Fruit fly (Drosophila melanogaster): ENCODE data around the gene CG10591.

Gene CG10591

DNA sequence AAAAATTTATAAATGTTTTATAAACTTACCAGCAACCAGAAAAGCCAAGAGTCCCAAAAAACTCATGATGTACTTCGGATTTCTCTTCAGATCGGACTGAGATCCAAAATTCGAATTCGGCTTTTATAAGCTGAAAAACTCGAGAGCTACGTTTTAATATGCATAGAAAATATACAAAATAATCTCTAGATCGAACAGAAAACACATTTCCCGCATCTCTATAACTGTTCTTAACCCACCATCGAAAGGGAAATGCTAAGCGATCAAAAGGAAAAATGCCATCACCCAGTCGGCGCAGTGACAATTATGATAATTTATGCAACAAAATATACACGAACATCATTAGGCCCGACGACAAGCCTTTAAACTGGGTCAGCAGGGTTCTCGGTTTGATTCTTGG lies at the start of gene CG10591:
Gene CG10591, minus strand, starts transcription at position 101 of the 400 bp plus-strand sequence.
- TF ChIP-seq CG8301 (tag; optimal IDR thresholded peaks at IDR 0.05) (no peak), D1 (tag; optimal IDR thresholded peaks at IDR 0.05) (no peak), fd96Ca (GFP tag; IDR thresholded peaks at IDR 0.05) (no peak), CG10348 (GFP tag; IDR thresholded peaks at IDR 0.05) (no peak), Ets98B (GFP tag; IDR thresholded peaks at IDR 0.05) (no peak), CG12605 (GFP tag; IDR thresholded peaks at IDR 0.05) (no peak), Snoo (tag; optimal IDR thresholded peaks at IDR 0.05) (no peak), Pif1B (GFP tag; optimal IDR thresholded peaks at IDR 0.05) (no peak), CG17806 (tag; optimal IDR thresholded peaks at IDR 0.05) (no peak), CG4496 (GFP tag; IDR thresholded peaks at IDR 0.05) (no peak), rn (GFP tag; IDR thresholded peaks at IDR 0.05) (no peak), CG34367 (tag; optimal IDR thresholded peaks at IDR 0.05) (no peak), gl (tag; optimal IDR thresholded peaks at IDR 0.05) (no peak), CG15710 (tag; optimal IDR thresholded peaks at IDR 0.05) (no peak), CG9948 (tag; optimal IDR thresholded peaks at IDR 0.05) (no peak), CG8159 (tag; optimal IDR thresholded peaks at IDR 0.05) (no peak), CG14655 (GFP tag; optimal IDR thresholded peaks at IDR 0.05) (no peak)

DNA sequence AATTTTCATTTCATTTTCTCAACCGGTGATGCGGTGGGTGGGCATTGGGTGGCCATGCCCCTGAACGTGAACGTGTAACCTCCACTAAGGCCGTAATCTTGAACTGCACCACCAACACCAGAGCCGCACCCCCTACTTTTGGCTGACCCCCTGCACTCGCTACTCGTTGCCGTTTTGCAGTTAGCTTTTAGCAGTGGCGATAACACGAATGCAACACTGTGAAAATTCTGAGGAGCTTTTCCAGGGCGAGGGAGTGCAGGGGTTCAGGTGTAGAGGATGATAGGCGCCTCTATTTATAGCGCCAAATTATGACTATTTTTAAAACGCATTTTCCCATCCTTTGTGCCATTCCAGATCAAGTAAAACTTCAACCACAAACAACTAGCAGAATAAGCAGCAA lies 44.2 kb upstream of the CG10591 start:
- TF ChIP-seq rn (GFP tag; IDR thresholded peaks at IDR 0.05) (no peak), EcR (GFP tag; optimal IDR thresholded peaks at IDR 0.05) (no peak), Ets98B (GFP tag; IDR thresholded peaks at IDR 0.05) (no peak), gl (tag; optimal IDR thresholded peaks at IDR 0.05) (no peak)

DNA sequence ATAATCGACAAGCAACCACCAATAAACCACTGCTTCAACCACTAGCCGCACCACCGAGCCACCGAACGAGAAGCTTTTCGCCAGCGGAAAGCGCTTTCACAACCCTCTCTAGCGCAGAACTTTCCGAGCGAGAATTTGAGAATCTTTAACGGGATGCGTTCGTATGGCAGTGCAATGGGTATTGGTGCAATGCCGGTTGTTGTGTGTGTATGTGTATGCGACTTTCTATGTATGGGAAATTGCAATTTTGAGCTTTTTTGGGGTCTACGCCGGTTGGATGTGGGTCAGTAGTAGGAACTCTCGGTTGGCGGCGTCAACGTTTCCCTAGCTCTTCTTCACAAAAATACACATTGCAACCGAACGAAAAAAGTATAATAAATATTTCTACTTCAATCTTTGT lies 43.3 kb upstream of the CG10591 start:
- TF ChIP-seq rn (GFP tag; IDR thresholded peaks at IDR 0.05) (no peak), CG15710 (tag; optimal IDR thresholded peaks at IDR 0.05) (no peak), CG4496 (GFP tag; IDR thresholded peaks at IDR 0.05) (no peak), CG8301 (tag; optimal IDR thresholded peaks at IDR 0.05) (no peak), Pif1B (GFP tag; optimal IDR thresholded peaks at IDR 0.05) (no peak)

DNA sequence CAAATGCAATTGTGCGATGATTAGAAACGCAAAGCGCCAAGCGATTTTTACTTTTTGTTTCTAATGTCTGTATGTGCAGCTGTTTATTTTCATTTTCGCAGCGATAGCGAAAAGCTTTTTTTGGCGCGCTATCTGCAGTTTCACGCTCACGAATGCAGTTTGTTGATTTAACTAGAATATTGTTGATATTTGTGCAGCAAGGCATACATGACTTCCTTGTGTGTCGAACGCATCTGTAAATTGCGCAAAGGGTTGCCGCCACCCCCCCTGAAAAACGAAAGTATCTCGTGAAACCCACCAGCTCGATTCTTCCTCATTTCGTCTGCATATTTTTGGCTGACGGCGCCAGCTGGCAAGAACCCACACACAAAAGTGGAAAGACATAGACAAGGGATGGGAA lies 42.1 kb upstream of the CG10591 start:
- no peak for TF ChIP-seq CG9948 (tag; optimal IDR thresholded peaks at IDR 0.05)
- no peak for TF ChIP-seq CG34367 (tag; optimal IDR thresholded peaks at IDR 0.05)
- no peak for TF ChIP-seq Pif1B (GFP tag; optimal IDR thresholded peaks at IDR 0.05)
- TF ChIP-seq CG12605 (GFP tag; IDR thresholded peaks at IDR 0.05) = no peak
- TF ChIP-seq CG15710 (tag; optimal IDR thresholded peaks at IDR 0.05) = no peak
- no peak for TF ChIP-seq CG8159 (tag; optimal IDR thresholded peaks at IDR 0.05)
- no peak for TF ChIP-seq CG8301 (tag; optimal IDR thresholded peaks at IDR 0.05)
- no peak for TF ChIP-seq CG13204 (GFP tag; optimal IDR thresholded peaks at IDR 0.05)
- TF ChIP-seq D1 (tag; optimal IDR thresholded peaks at IDR 0.05) = no peak
- no peak for TF ChIP-seq EcR (GFP tag; optimal IDR thresholded peaks at IDR 0.05)
- no peak for TF ChIP-seq Pif1A (GFP tag; optimal IDR thresholded peaks at IDR 0.05)
- TF ChIP-seq CG17806 (tag; optimal IDR thresholded peaks at IDR 0.05) = no peak
- TF ChIP-seq CG14655 (GFP tag; optimal IDR thresholded peaks at IDR 0.05) = no peak
- TF ChIP-seq Ets98B (GFP tag; IDR thresholded peaks at IDR 0.05) = no peak
- TF ChIP-seq CG4496 (GFP tag; IDR thresholded peaks at IDR 0.05) = no peak
- TF ChIP-seq fd96Ca (GFP tag; IDR thresholded peaks at IDR 0.05) = no peak
- no peak for TF ChIP-seq rn (GFP tag; IDR thresholded peaks at IDR 0.05)
- TF ChIP-seq CG32121 (GFP tag; IDR thresholded peaks at IDR 0.05) = no peak

DNA sequence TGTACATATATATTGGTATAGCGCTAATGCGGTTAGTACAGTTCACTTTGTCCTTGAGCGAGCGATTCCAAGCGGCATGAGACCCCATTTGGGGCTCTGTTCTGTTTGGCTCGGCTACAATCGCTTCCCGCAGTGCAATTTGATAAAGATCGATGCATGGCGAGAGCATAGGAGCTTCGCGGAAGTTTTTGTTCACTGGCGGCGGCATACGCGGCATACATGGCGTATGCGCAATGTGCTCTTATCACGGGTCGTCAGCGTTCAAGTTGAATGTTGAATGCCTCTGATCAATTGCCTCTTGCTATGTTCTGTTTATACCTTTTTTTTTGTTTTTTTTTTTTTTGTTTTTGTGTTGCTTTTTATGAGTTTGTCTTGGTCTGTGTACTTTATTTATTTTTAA lies 41.6 kb upstream of the CG10591 start:
- no peak for TF ChIP-seq CG13204 (GFP tag; optimal IDR thresholded peaks at IDR 0.05)
- TF ChIP-seq D1 (tag; optimal IDR thresholded peaks at IDR 0.05) = no peak
- no peak for TF ChIP-seq CG12605 (GFP tag; IDR thresholded peaks at IDR 0.05)
- TF ChIP-seq Pif1A (GFP tag; optimal IDR thresholded peaks at IDR 0.05) = no peak
- no peak for TF ChIP-seq CG14655 (GFP tag; optimal IDR thresholded peaks at IDR 0.05)
- no peak for TF ChIP-seq CG34367 (tag; optimal IDR thresholded peaks at IDR 0.05)
- TF ChIP-seq fd96Ca (GFP tag; IDR thresholded peaks at IDR 0.05) = no peak

DNA sequence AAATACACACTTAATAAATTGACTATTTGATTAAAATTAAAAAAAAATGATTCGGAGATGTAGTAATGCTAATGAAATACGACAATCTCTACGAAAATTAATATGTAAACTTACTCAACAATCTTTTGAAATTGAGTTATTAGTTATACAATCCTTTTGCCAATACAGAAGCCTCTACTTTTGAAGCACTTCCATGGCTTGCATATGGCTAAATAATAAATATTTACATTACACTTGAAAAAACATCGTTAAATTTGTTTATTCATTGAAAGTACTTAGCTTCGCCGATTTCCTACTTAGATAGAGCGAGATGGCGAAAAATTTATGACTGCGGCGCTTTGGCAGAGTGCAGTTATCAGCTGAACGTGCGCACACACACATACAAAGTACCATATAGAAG lies 41.2 kb upstream of the CG10591 start:
- no peak for TF ChIP-seq CG8159 (tag; optimal IDR thresholded peaks at IDR 0.05)
- no peak for TF ChIP-seq CG4496 (GFP tag; IDR thresholded peaks at IDR 0.05)
- no peak for TF ChIP-seq fd96Ca (GFP tag; IDR thresholded peaks at IDR 0.05)
- TF ChIP-seq CG9948 (tag; optimal IDR thresholded peaks at IDR 0.05) = no peak
- TF ChIP-seq CG12605 (GFP tag; IDR thresholded peaks at IDR 0.05) = no peak
- TF ChIP-seq Pif1A (GFP tag; optimal IDR thresholded peaks at IDR 0.05) = no peak
- no peak for TF ChIP-seq CG8301 (tag; optimal IDR thresholded peaks at IDR 0.05)
- TF ChIP-seq Pif1B (GFP tag; optimal IDR thresholded peaks at IDR 0.05) = no peak
- no peak for TF ChIP-seq CG13204 (GFP tag; optimal IDR thresholded peaks at IDR 0.05)
- TF ChIP-seq Snoo (tag; optimal IDR thresholded peaks at IDR 0.05) = no peak
- no peak for TF ChIP-seq EcR (GFP tag; optimal IDR thresholded peaks at IDR 0.05)

DNA sequence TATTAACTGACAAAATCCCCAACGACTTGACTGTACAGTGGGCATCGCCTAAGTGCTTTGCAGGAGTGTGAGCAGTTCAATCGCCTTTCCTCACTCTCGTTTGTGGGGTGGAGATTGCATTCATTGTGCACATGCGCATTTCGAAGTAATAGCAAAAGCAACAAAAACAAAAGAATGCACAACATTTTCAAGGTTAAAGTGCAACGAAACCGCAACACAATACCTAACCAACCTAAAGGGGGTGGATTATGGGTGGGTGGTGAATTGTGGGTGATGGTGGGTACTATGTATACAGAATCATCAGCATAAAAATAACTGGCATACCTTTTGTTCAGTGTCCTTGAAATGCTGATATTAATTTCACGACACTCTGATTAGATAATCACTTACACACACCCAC lies 40.0 kb upstream of the CG10591 start:
- TF ChIP-seq Ets98B (GFP tag; IDR thresholded peaks at IDR 0.05) (no peak), EcR (GFP tag; optimal IDR thresholded peaks at IDR 0.05) (peak; percentile 85)

All from whole organism, pupa.